Fruit fly (Drosophila melanogaster): Measurements from ENCODE around the gene ND-18.

DNA sequence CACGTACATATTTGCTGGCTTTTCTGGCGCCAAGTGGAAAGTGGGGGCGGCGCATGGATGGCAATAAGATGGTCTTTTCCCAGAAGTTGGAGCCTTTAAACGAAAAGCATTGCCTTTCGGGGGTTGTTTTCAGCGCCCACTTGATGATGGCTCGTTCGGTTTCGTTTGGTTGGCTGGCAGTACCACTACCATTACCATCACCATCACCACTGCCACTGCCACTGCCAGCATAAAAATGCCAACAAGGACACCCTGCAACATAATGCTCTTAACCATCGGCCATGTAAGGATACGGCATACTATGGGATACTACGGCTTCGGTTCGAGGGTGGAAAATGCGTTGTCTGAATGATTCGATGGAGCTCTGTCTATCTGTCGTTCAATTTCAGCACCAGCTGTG, 43.2 kb downstream of the ND-18 start:
- TF ChIP-seq CG14711 (tag; optimal IDR thresholded peaks at IDR 0.05) (no peak), CG12768 (GFP tag; optimal IDR thresholded peaks at IDR 0.05) (no peak)
